Worm (Caenorhabditis elegans) whole organism, L3 larva: ENCODE measurements around the gene kdp-1.
A peak's percentile ranks its signal among the peaks of the same experiment; 100 is the strongest.

Experiments
- R02D3.7 ChIP-seq: fragments of 150-350 bp; optimal IDR thresholded peaks from 2 replicates; lab custom pipeline; 2014; ENCODE audit warnings: missing biosample characterization, missing genetic modification characterization
- ZK546.5 ChIP-seq: sonication (generic microtip); optimal IDR thresholded peaks from 2 replicates; lab custom pipeline; 2017; ENCODE audit warnings: missing biosample characterization, missing genetic modification characterization
- aly-2 ChIP-seq: fragments of 150-350 bp; optimal IDR thresholded peaks from 2 replicates; lab custom pipeline; 2014; ENCODE audit warnings: missing biosample characterization, missing genetic modification characterization
- ama-1 ChIP-seq: fragments of 150-350 bp; optimal IDR thresholded peaks from 2 replicates; lab custom pipeline; 2018
- ceh-16 ChIP-seq: sonication (generic microtip); optimal IDR thresholded peaks from 2 replicates; lab custom pipeline; 2017; ENCODE audit warnings: missing biosample characterization, missing genetic modification characterization
- ceh-28 ChIP-seq: fragments of 150-350 bp; optimal IDR thresholded peaks from 2 replicates; lab custom pipeline; 2014; ENCODE audit warnings: missing biosample characterization, missing genetic modification reagents, missing genetic modification characterization
- ceh-82 ChIP-seq: fragments of 150-350 bp; optimal IDR thresholded peaks from 2 replicates; lab custom pipeline; 2014; ENCODE audit warnings: missing biosample characterization, missing genetic modification characterization
- daf-12 ChIP-seq: fragments of 150-350 bp; optimal IDR thresholded peaks from 2 replicates; lab custom pipeline; 2014; ENCODE audit warnings: missing biosample characterization, missing genetic modification reagents, missing genetic modification characterization
- egl-27 ChIP-seq: sonication (generic microtip); optimal IDR thresholded peaks from 4 replicates; lab custom pipeline; 2017; ENCODE audit warnings: missing biosample characterization, missing genetic modification reagents, missing genetic modification characterization
- egl-5 ChIP-seq: fragments of 150-350 bp; optimal IDR thresholded peaks from 2 replicates; lab custom pipeline; 2017; ENCODE audit warnings: missing biosample characterization, missing genetic modification reagents, missing genetic modification characterization, inconsistent platforms
- elt-1 ChIP-seq: fragments of 150-350 bp; optimal IDR thresholded peaks from 2 replicates; lab custom pipeline; 2014; ENCODE audit warnings: missing biosample characterization, missing genetic modification characterization
- elt-2 ChIP-seq: sonication (generic microtip); optimal IDR thresholded peaks from 2 replicates; lab custom pipeline; 2016; ENCODE audit warnings: missing genetic modification reagents, mild to moderate bottlenecking, missing genetic modification characterization, missing compliant biosample characterization
- fkh-10 ChIP-seq: sonication (generic microtip); optimal IDR thresholded peaks from 2 replicates; lab custom pipeline; 2017; ENCODE audit warnings: missing biosample characterization, missing genetic modification reagents, missing genetic modification characterization
- fos-1 ChIP-seq: fragments of 150-350 bp; optimal IDR thresholded peaks from 2 replicates; lab custom pipeline; 2014; ENCODE audit warnings: missing biosample characterization, missing genetic modification characterization
- hmg-11 ChIP-seq: sonication (generic microtip); optimal IDR thresholded peaks from 2 replicates; lab custom pipeline; 2016; ENCODE audit warnings: missing genetic modification characterization, missing compliant biosample characterization
- jun-1 ChIP-seq: fragments of 150-350 bp; optimal IDR thresholded peaks from 2 replicates; lab custom pipeline; 2014; ENCODE audit warnings: missing biosample characterization, missing genetic modification reagents, missing genetic modification characterization
- lin-39 ChIP-seq: fragments of 150-350 bp; optimal IDR thresholded peaks from 2 replicates; lab custom pipeline; 2018; ENCODE audit warnings: missing biosample characterization, missing genetic modification reagents, missing genetic modification characterization
- lsy-12 ChIP-seq: sonication (generic microtip); optimal IDR thresholded peaks from 2 replicates; lab custom pipeline; 2016; ENCODE audit warnings: mild to moderate bottlenecking, missing genetic modification characterization, missing compliant biosample characterization
- mml-1 ChIP-seq: fragments of 150-350 bp; sonication (generic microtip); optimal IDR thresholded peaks from 3 replicates; lab custom pipeline; 2014; ENCODE audit warnings: missing biosample characterization, missing genetic modification characterization
- nhr-11 ChIP-seq: fragments of 150-350 bp; optimal IDR thresholded peaks from 2 replicates; lab custom pipeline; 2014; ENCODE audit warnings: missing biosample characterization, missing genetic modification characterization
- nhr-23 ChIP-seq: fragments of 150-350 bp; optimal IDR thresholded peaks from 2 replicates; lab custom pipeline; 2014; ENCODE audit warnings: missing biosample characterization, missing genetic modification reagents, missing genetic modification characterization
- nhr-237 ChIP-seq: fragments of 150-350 bp; optimal IDR thresholded peaks from 2 replicates; lab custom pipeline; 2014; ENCODE audit warnings: missing biosample characterization, missing genetic modification characterization
- nhr-25 ChIP-seq: sonication (generic microtip); optimal IDR thresholded peaks from 2 replicates; lab custom pipeline; 2017; ENCODE audit warnings: missing biosample characterization, missing genetic modification characterization
- nhr-28 ChIP-seq: fragments of 150-350 bp; optimal IDR thresholded peaks from 2 replicates; lab custom pipeline; 2014; ENCODE audit warnings: missing biosample characterization, missing genetic modification characterization
- nhr-43 ChIP-seq: sonication (generic microtip); optimal IDR thresholded peaks from 2 replicates; lab custom pipeline; 2016; ENCODE audit warnings: mild to moderate bottlenecking, missing genetic modification characterization, missing compliant biosample characterization; ENCODE audit not compliant: poor library complexity, severe bottlenecking
- nhr-67 ChIP-seq: fragments of 150-350 bp; optimal IDR thresholded peaks from 2 replicates; lab custom pipeline; 2014; ENCODE audit warnings: missing biosample characterization, missing genetic modification characterization
- nhr-76 ChIP-seq: fragments of 150-350 bp; sonication (generic microtip); optimal IDR thresholded peaks from 5 replicates; lab custom pipeline; 2014; ENCODE audit warnings: missing biosample characterization, missing genetic modification characterization
- nhr-77 ChIP-seq: fragments of 150-350 bp; optimal IDR thresholded peaks from 2 replicates; lab custom pipeline; 2014; ENCODE audit warnings: missing biosample characterization, missing genetic modification characterization
- pha-4 ChIP-seq: fragments of 150-350 bp; optimal IDR thresholded peaks from 2 replicates; lab custom pipeline; 2014; ENCODE audit warnings: missing biosample characterization, missing genetic modification reagents, missing genetic modification characterization
- pqm-1 ChIP-seq: fragments of 150-350 bp; optimal IDR thresholded peaks from 2 replicates; lab custom pipeline; 2017; ENCODE audit warnings: missing biosample characterization, missing genetic modification characterization, inconsistent platforms
- skn-1 ChIP-seq: fragments of 150-350 bp; optimal IDR thresholded peaks from 2 replicates; lab custom pipeline; 2014; ENCODE audit warnings: missing biosample characterization, missing genetic modification characterization
- tbx-2 ChIP-seq: sonication (generic microtip); optimal IDR thresholded peaks from 2 replicates; lab custom pipeline; 2016; ENCODE audit warnings: mild to moderate bottlenecking, missing genetic modification characterization, missing compliant biosample characterization
- unc-39 ChIP-seq: sonication (generic microtip); optimal IDR thresholded peaks from 4 replicates; lab custom pipeline; 2017; ENCODE audit warnings: missing biosample characterization, missing genetic modification characterization
- unc-62 ChIP-seq: fragments of 150-350 bp; sonication (generic microtip); optimal IDR thresholded peaks from 4 replicates; lab custom pipeline; 2014; ENCODE audit warnings: missing biosample characterization, missing genetic modification reagents, missing genetic modification characterization
- zag-1 ChIP-seq: fragments of 150-350 bp; optimal IDR thresholded peaks from 2 replicates; lab custom pipeline; 2014; ENCODE audit warnings: missing biosample characterization, missing genetic modification characterization
- ztf-11 ChIP-seq: fragments of 150-350 bp; optimal IDR thresholded peaks from 2 replicates; lab custom pipeline; 2014; ENCODE audit warnings: missing biosample characterization, missing genetic modification characterization
- ztf-4 ChIP-seq: fragments of 150-350 bp; optimal IDR thresholded peaks from 2 replicates; lab custom pipeline; 2014; ENCODE audit warnings: missing biosample characterization, missing genetic modification characterization

The kdp-1 gene

DNA sequence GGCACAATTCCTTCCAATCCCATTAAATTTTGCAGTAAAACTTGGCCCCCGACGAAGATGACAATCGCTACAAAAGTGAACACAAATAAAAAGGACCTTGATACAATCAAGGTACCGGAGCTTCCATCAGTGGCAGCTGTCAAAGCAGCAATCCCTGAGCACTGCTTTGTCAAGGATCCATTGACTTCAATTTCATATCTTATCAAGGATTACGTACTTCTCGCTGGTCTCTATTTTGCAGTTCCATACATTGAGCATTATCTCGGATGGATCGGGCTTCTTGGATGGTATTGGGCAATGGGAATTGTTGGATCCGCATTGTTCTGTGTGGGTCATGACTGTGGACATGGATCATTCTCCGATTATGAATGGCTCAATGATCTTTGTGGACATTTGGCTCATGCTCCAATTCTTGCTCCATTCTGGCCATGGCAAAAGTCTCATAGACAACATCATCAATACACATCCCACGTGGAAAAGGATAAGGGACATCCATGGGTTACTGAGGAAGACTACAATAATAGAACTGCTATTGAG lies 23.9 kb downstream of the kdp-1 start, which contains the start of gene fat-2:
fat-2 (plus strand) TSS at position 51 of the 537 bp plus-strand sequence.
- TF ChIP-seq aly-2 (tag; lab: Kevin White, UChicago) (no peak), nhr-43 (no peak), egl-27 (tag; lab: Kevin White, UChicago) (no peak), nhr-23 (no peak), lin-39 (no peak), unc-39 (tag; lab: Kevin White, UChicago) (no peak), zag-1 (tag; lab: Kevin White, UChicago) (no peak), nhr-237 (tag; lab: Kevin White, UChicago) (no peak), ceh-28 (tag; lab: Kevin White, UChicago) (no peak)

DNA sequence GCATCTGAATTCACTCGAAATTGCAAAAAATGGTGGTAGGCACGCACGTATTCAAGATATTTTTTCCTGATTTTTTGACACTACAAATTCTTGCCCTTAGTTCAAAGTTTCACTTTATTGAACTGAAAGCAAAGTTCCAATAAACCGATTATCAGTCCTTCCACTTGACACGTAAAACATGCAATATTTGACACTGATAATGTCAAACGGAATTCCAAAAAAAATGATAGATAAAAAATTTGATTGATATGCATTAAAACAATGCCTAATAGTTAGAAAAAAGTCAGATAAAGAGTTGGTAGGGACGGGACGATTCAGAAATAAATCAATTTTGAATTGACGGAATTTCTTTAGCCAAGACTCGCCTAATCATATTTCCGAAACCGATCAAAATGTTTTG lies 27.1 kb downstream of the kdp-1 start:
- TF ChIP-seq jun-1 (peak; percentile 69), elt-2 (tag; lab: Kevin White, UChicago) (peak; percentile 98), pqm-1 (tag; lab: Kevin White, UChicago) (peak; percentile 95), egl-27 (tag; lab: Kevin White, UChicago) (no peak), nhr-28 (tag; lab: Kevin White, UChicago) (no peak), unc-39 (tag; lab: Kevin White, UChicago) (no peak), nhr-43 (no peak), ztf-11 (tag; lab: Kevin White, UChicago) (no peak), nhr-11 (no peak), pha-4 (peak; percentile 49), aly-2 (tag; lab: Kevin White, UChicago) (no peak), egl-5 (no peak)

DNA sequence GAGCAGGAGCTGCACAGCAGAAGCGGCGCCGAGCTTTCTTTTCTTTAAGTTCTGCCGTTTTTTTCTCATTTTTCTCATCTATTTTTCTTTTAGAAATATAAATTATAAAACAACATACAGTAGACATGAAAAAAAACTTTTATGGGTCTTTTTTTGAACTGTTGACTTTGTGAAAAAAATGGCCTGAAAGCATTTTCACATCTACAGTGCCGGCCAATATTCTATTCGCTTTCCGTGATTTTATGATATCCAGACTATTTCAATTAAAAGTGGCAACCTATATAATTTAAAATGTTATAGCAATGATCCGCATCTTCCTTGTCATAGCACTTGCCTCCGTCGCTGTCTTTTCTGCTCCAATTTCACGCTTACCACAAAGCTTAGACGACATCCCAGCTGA lies 28.1 kb downstream of the kdp-1 start, which contains the start of gene far-6:
far-6 (plus strand) TSS at position 301 of the 400 bp plus-strand sequence.
- no peak for TF ChIP-seq mml-1 (tag; lab: Kevin White, UChicago)
- no peak for TF ChIP-seq nhr-28 (tag; lab: Kevin White, UChicago)
- TF ChIP-seq egl-27 (tag; lab: Kevin White, UChicago): no peak

DNA sequence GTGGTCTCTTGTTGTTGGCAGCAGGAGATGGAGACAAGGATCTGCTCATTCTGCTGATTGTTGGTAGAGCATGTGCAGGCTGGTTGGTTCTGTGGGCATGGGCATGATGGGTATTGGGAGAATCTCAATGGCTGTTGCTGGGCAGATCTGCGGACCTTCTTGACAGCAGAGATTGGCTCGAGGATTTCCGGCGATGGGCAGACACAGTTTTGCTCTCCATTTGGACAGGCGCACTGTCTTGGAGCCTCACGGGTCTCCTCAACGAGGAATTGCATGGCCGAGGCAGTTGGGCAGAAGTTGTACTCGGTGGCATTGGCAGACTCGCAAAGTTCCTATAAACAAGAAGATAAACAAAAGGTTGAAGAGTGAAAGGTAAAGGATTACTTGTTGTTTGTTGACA lies 30.6 kb downstream of the kdp-1 start:
- TF ChIP-seq lsy-12 (tag; lab: Kevin White, UChicago) (no peak), jun-1 (no peak), mml-1 (tag; lab: Kevin White, UChicago) (no peak), nhr-77 (tag; lab: Kevin White, UChicago) (no peak), fos-1 (tag; lab: Kevin White, UChicago) (no peak), nhr-11 (no peak), pha-4 (peak; percentile 50)

DNA sequence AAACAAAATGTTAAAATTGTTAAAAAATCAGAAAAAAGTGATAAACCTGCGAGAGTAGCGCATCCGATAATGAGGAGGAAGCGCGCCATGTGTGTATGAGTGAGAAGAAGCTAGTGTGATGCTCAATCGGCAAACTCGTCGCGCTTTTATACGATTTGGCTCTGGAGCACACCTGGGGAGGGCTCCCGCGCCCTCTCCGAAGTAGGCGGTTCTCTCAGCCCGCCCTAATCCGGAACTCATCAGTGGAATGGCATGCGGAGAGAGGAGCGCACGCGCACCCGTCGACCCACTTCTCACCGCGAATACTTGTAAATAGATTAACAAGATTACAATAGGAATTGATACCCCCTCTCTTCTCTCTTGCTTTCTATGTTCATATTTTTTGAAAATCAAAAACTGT lies 31.3 kb downstream of the kdp-1 start, which contains the start of gene pqn-74:
pqn-74 (minus strand) TSS at position 122 of the 400 bp plus-strand sequence.
- peak; percentile 28 for TF ChIP-seq pha-4
- TF ChIP-seq zag-1 (tag; lab: Kevin White, UChicago): no peak
- TF ChIP-seq, all 47 proteins: peak for 1

DNA sequence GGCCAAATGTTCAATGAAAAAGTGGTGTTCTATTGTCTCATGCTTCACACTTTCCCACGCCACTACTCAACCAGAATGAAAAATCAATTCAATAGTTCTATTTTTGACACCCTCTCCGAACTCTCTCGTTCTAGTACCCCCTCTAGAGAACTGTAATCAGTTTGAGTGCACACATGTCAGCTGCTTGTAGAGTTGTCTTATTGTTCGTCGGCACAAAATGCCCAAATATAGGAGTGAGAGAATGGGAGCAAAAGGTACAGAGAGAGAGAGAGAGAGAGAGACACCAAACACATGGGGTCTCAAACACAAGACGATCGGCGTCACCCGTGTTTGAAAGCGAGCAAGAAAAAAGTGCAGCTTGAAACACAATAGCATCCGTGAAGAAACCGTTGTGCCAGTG lies 34.3 kb downstream of the kdp-1 start:
- TF ChIP-seq nhr-43 (no peak), ceh-82 (tag; lab: Kevin White, UChicago) (no peak), elt-2 (tag; lab: Kevin White, UChicago) (peak; percentile 76), nhr-28 (tag; lab: Kevin White, UChicago) (no peak), ama-1 (lab: Kevin White, UChicago) (no peak), pqm-1 (tag; lab: Kevin White, UChicago) (peak; percentile 49), ZK546.5 (tag; lab: Kevin White, UChicago) (no peak), pha-4 (peak; percentile 61), skn-1 (tag; lab: Kevin White, UChicago) (no peak), unc-39 (tag; lab: Kevin White, UChicago) (no peak), fkh-10 (GFP tag; lab: Kevin White, UChicago) (no peak)

DNA sequence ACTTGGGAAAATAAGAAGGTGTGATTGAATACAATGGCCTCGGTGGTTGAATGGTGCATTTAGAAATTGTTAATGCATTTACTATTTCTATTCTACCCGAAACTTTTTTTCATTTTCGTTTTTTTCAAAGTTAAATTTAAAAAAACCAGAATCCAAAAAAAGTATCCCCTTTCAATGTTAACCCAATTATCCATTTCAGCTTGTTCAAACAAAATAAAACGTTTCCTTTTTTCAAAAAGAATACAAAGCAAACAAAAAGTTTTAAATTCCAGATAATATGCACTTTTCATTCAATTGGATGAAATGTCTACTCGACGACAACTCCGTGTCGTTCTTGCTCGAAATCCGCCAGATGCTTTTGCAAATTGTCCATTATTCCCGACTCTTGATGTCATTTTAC lies 42.6 kb downstream of the kdp-1 start, which contains the start of gene W02A2.5:
W02A2.5 (plus strand) TSS at position 301 of the 400 bp plus-strand sequence.
- TF ChIP-seq unc-62 (GFP tag; lab: Kevin White, UChicago) (no peak), lsy-12 (tag; lab: Kevin White, UChicago) (no peak), hmg-11 (no peak), nhr-67 (tag; lab: Kevin White, UChicago) (no peak), R02D3.7 (tag; lab: Kevin White, UChicago) (no peak), daf-12 (no peak), ceh-28 (tag; lab: Kevin White, UChicago) (no peak), ceh-16 (tag; lab: Kevin White, UChicago) (no peak), ztf-4 (tag; lab: Kevin White, UChicago) (no peak), nhr-28 (tag; lab: Kevin White, UChicago) (no peak), nhr-76 (tag; lab: Kevin White, UChicago) (no peak), nhr-25 (tag; lab: Kevin White, UChicago) (no peak), skn-1 (tag; lab: Kevin White, UChicago) (no peak), tbx-2 (tag; lab: Kevin White, UChicago) (no peak), aly-2 (tag; lab: Kevin White, UChicago) (no peak), elt-2 (tag; lab: Kevin White, UChicago) (no peak), ztf-11 (tag; lab: Kevin White, UChicago) (no peak), elt-1 (tag; lab: Kevin White, UChicago) (no peak), ZK546.5 (tag; lab: Kevin White, UChicago) (no peak), jun-1 (no peak)
